Fruit fly (Drosophila melanogaster): ENCODE data around the gene sens.
A peak's percentile ranks its signal among the peaks of the same experiment; 100 is the strongest.

sens gene

DNA sequence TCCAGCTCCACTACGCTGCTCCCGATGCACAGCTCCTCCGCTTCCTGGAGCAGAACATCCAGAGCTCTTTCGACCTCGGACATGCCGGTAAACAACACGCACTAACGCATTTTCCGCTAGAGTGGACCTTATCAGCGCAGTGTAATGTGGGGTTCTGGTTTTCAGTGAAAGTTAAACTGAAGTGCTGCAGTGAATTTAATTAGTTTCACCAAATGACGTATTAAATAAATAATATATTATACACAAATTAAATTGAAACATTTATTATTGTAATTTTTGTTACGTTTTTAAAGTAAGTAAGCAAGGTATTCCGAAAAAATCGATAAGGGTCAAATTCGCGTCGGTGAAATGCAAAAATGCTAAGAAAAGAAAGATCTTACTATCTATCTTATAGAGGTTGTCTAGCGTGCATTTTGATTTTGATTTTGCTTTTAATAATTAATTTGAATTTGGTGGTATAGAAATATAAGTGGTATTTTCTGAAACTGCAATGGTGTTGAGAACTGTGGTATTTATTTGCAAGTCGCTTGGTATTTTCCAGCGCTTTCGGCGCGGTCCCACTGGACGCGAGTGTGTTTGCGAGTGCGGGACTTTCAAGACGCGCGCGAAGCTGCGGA, 49.4 kb upstream of the sens start, which contains the start of the genes JMJD7 and CG10738 (continued):
- TF ChIP-seq CG10321 (GFP tag; IDR thresholded peaks at IDR 0.05) (no peak), rib (GFP tag; IDR thresholded peaks at IDR 0.05) (peak; percentile 54; the same call in 1 of the 2 replicates), CG12104 (GFP tag; optimal IDR thresholded peaks at IDR 0.05) (peak; percentile 43), ken (GFP tag; IDR thresholded peaks at IDR 0.05) (peak; percentile 69; the same call in 2 of the 3 replicates), CG3281 (GFP tag; optimal IDR thresholded peaks at IDR 0.05) (peak; percentile 82), pb (GFP tag; optimal IDR thresholded peaks at IDR 0.05) (peak; percentile 39), CG11696 (GFP tag; IDR thresholded peaks at IDR 0.05) (peak; percentile 52; the same call in 1 of the 2 replicates), phol (tag; optimal IDR thresholded peaks at IDR 0.05) (peak; percentile 48), nmo (GFP tag; optimal IDR thresholded peaks at IDR 0.05) (peak; percentile 39), Hmx (GFP tag; optimal IDR thresholded peaks at IDR 0.05) (no peak), CG9797 (GFP tag; optimal IDR thresholded peaks at IDR 0.05) (peak; percentile 76), gro (GFP tag; optimal IDR thresholded peaks at IDR 0.05) (no peak), CG31441 (GFP tag; IDR thresholded peaks at IDR 0.05) (peak; percentile 51; the same call in 1 of the 2 replicates), Neu2 (GFP tag; optimal IDR thresholded peaks at IDR 0.05; ENCODE audit: borderline replicate concordance) (no peak), Usf (GFP tag; optimal IDR thresholded peaks at IDR 0.05) (no peak), CG2120 (GFP tag; optimal IDR thresholded peaks at IDR 0.05) (peak; percentile 45), Oaz (GFP tag; IDR thresholded peaks at IDR 0.05) (peak; percentile 66), toy (GFP tag; IDR thresholded peaks at IDR 0.05) (peak; percentile 25; the same call in 1 of the 2 replicates), nau (GFP tag; optimal IDR thresholded peaks at IDR 0.05) (no peak), CG8281 (tag; optimal IDR thresholded peaks at IDR 0.05) (no peak), hb (GFP tag; IDR thresholded peaks at IDR 0.05; ENCODE audit: partially characterized antibody) (no peak), Hand (GFP tag; optimal IDR thresholded peaks at IDR 0.05) (no peak), Mad (GFP tag; optimal IDR thresholded peaks at IDR 0.05) (no peak), jumu (GFP tag; optimal IDR thresholded peaks at IDR 0.05) (peak; percentile 12), YL-1 (GFP tag; optimal IDR thresholded peaks at IDR 0.05) (no peak), gem (tag; optimal IDR thresholded peaks at IDR 0.05) (no peak), Dref (GFP tag; IDR thresholded peaks at IDR 0.05) (no peak; the same call in 1 of the 2 replicates), Xrp1 (GFP tag; IDR thresholded peaks at IDR 0.05) (peak; percentile 66), hth (optimal IDR thresholded peaks at IDR 0.05) (no peak), E2f1 (GFP tag; IDR thresholded peaks at IDR 0.05) (peak; percentile 61), Fer2 (tag; optimal IDR thresholded peaks at IDR 0.05) (peak; percentile 16), Six4 (GFP tag; optimal IDR thresholded peaks at IDR 0.05) (peak; percentile 42), CG1832 (GFP tag; optimal IDR thresholded peaks at IDR 0.05) (no peak), Blimp-1 (GFP tag; optimal IDR thresholded peaks at IDR 0.05) (peak; percentile 80), CG10979 (tag; optimal IDR thresholded peaks at IDR 0.05) (peak; percentile 31), Aef1 (GFP tag; IDR thresholded peaks at IDR 0.05) (peak; percentile 63), chn (GFP tag; optimal IDR thresholded peaks at IDR 0.05) (no peak), CG15696 (tag; optimal IDR thresholded peaks at IDR 0.05) (peak; percentile 22), pho (GFP tag; optimal IDR thresholded peaks at IDR 0.05) (no peak), CG18011 (GFP tag; optimal IDR thresholded peaks at IDR 0.05) (no peak), CG30431 (GFP tag; optimal IDR thresholded peaks at IDR 0.05) (no peak), ERR (GFP tag; optimal IDR thresholded peaks at IDR 0.05) (no peak), zf30C (GFP tag; optimal IDR thresholded peaks at IDR 0.05) (no peak), CG13894 (tag; optimal IDR thresholded peaks at IDR 0.05) (no peak), dati (GFP tag; IDR thresholded peaks at IDR 0.05) (peak; percentile 66; the same call in 1 of the 2 replicates), peb (GFP tag; IDR thresholded peaks at IDR 0.05) (0 out of 2 replicates have a peak, but pooled peaks have one; percentile 41), cato (GFP tag; optimal IDR thresholded peaks at IDR 0.05; ENCODE audit: borderline replicate concordance) (no peak), CG13296 (GFP tag; optimal IDR thresholded peaks at IDR 0.05) (peak; percentile 53), CG16863 (GFP tag; optimal IDR thresholded peaks at IDR 0.05) (no peak), unpg (GFP tag; optimal IDR thresholded peaks at IDR 0.05) (peak; percentile 26)
